Fruit fly (Drosophila melanogaster) whole organism, wandering third instar larva: ENCODE results near the gene Tg.
A peak's percentile ranks its signal among the peaks of the same experiment; 100 is the strongest.

ENCODE experiments used
- Abd-B ChIP-seq: fragments of >200 bp; optimal IDR thresholded peaks from 2 replicates; lab custom pipeline; 2017; ENCODE audit warnings: missing biosample characterization, missing genetic modification characterization
- CG32264 ChIP-seq: fragments of 200-800 bp; sonication (Bioruptor generic); optimal IDR thresholded peaks from 2 replicates; lab custom pipeline; 2016; ENCODE audit warnings: missing biosample characterization, missing genetic modification characterization
- CG9705 ChIP-seq: fragments of 200-800 bp; sonication (Bioruptor generic); optimal IDR thresholded peaks from 2 replicates; lab custom pipeline; 2018; ENCODE audit warnings: missing biosample characterization, mild to moderate bottlenecking, missing genetic modification characterization
- CrebA ChIP-seq: fragments of 200-800 bp; sonication (Bioruptor generic); optimal IDR thresholded peaks from 2 replicates; lab custom pipeline; 2016; ENCODE audit warnings: missing biosample characterization, mild to moderate bottlenecking, missing genetic modification characterization, borderline replicate concordance
- Dfd ChIP-seq: fragments of >200 bp; optimal IDR thresholded peaks from 2 replicates; lab custom pipeline; 2017; ENCODE audit warnings: missing biosample characterization, missing genetic modification characterization
- Dif ChIP-seq: fragments of 200-275, 200-300 bp; sonication (Bioruptor generic); optimal IDR thresholded peaks from 2 replicates; lab custom pipeline; 2018; ENCODE audit warnings: missing biosample characterization, missing genetic modification characterization; ENCODE audit not compliant: partially characterized antibody
- GATAd ChIP-seq: sonication (Bioruptor generic); optimal IDR thresholded peaks from 2 replicates; lab custom pipeline; 2016; ENCODE audit warnings: missing biosample characterization, missing genetic modification characterization
- HLH106 ChIP-seq: fragments of 200-800 bp; optimal IDR thresholded peaks from 3 replicates; lab custom pipeline; 2019; ENCODE audit warnings: missing biosample characterization, mild to moderate bottlenecking, missing genetic modification characterization, moderate library complexity
- Hnf4 ChIP-seq: fragments of 200-800 bp; sonication (Bioruptor generic); optimal IDR thresholded peaks from 2 replicates; lab custom pipeline; 2016; ENCODE audit warnings: missing biosample characterization, mild to moderate bottlenecking, missing genetic modification characterization
- Hr78 ChIP-seq: fragments of >200 bp; optimal IDR thresholded peaks from 2 replicates; lab custom pipeline; 2017; ENCODE audit warnings: missing biosample characterization, missing genetic modification characterization
- Hr83 ChIP-seq: fragments of 200-300 bp; sonication (Bioruptor generic); optimal IDR thresholded peaks from 2 replicates; lab custom pipeline; 2016; ENCODE audit warnings: missing biosample characterization, mild to moderate bottlenecking, missing genetic modification characterization, moderate library complexity; ENCODE audit not compliant: poor library complexity, severe bottlenecking
- Jra ChIP-seq: sonication (Bioruptor generic); optimal IDR thresholded peaks from 2 replicates; lab custom pipeline; 2016; ENCODE audit warnings: missing biosample characterization, missing genetic modification characterization
- Mio ChIP-seq: sonication (Bioruptor generic); optimal IDR thresholded peaks from 2 replicates; lab custom pipeline; 2016; ENCODE audit warnings: missing biosample characterization, missing genetic modification characterization
- Myc ChIP-seq: fragments of >200 bp; optimal IDR thresholded peaks from 2 replicates; lab custom pipeline; 2017
- N ChIP-seq: fragments of >200 bp; optimal IDR thresholded peaks from 2 replicates; lab custom pipeline; 2018; ENCODE audit warnings: missing biosample characterization, missing external identifiers, missing genetic modification characterization
- Rel ChIP-seq, 2 experiments: fragments of 200-800 bp; sonication (Bioruptor generic) in 1 of 2; optimal IDR thresholded peaks; 2 replicates in 1 of 2; 3 replicates in 1 of 2; lab custom pipeline; 2016 to 2019; ENCODE audit warnings: mild to moderate bottlenecking in 2 of 2, missing biosample characterization in 2 of 2, missing genetic modification characterization in 2 of 2, moderate library complexity in 1 of 2
- Sp1 ChIP-seq: fragments of 200-800 bp; sonication (Bioruptor generic); optimal IDR thresholded peaks from 3 replicates; lab custom pipeline; 2019; ENCODE audit warnings: missing biosample characterization, mild to moderate bottlenecking, missing genetic modification characterization, moderate library complexity
- Vsx2 ChIP-seq: fragments of 200-300, 225-300 bp; sonication (Bioruptor generic); optimal IDR thresholded peaks from 2 replicates; lab custom pipeline; 2018; ENCODE audit warnings: missing biosample characterization, missing genetic modification characterization; ENCODE audit not compliant: partially characterized antibody
- br ChIP-seq: fragments of 200-800 bp; sonication (Bioruptor generic); optimal IDR thresholded peaks from 2 replicates; lab custom pipeline; 2016; ENCODE audit warnings: missing biosample characterization, missing genetic modification characterization
- brk ChIP-seq: fragments of 200-800 bp; sonication (Bioruptor generic); optimal IDR thresholded peaks from 2 replicates; lab custom pipeline; 2016; ENCODE audit warnings: missing biosample characterization, mild to moderate bottlenecking, missing genetic modification characterization
- dl ChIP-seq, 2 experiments: fragments of 175-275, 200-275 bp in 1 of 2; fragments of 200-275 bp in 1 of 2; sonication (Bioruptor generic); optimal IDR thresholded peaks; lab custom pipeline; 2018; ENCODE audit warnings: mild to moderate bottlenecking in 2 of 2, missing biosample characterization in 2 of 2, missing genetic modification characterization in 2 of 2, moderate library complexity in 2 of 2; ENCODE audit not compliant: partially characterized antibody in 2 of 2, insufficient read depth in 1 of 2
- dmrt93B ChIP-seq: fragments of 200-800 bp; sonication (Bioruptor generic); optimal IDR thresholded peaks from 2 replicates; lab custom pipeline; 2018; ENCODE audit warnings: missing biosample characterization, mild to moderate bottlenecking, missing genetic modification characterization
- dsf ChIP-seq: sonication (Bioruptor generic); optimal IDR thresholded peaks from 2 replicates; lab custom pipeline; 2016; ENCODE audit warnings: missing biosample characterization, missing genetic modification characterization, borderline replicate concordance
- ey ChIP-seq: fragments of 200-800 bp; sonication (Bioruptor generic); optimal IDR thresholded peaks from 2 replicates; lab custom pipeline; 2016; ENCODE audit warnings: missing biosample characterization, missing genetic modification characterization
- foxo ChIP-seq, 2 experiments: fragments of 200-800 bp; sonication (Bioruptor generic); optimal IDR thresholded peaks; 2 replicates in 1 of 2; 3 replicates in 1 of 2; lab custom pipeline; 2016 to 2017; ENCODE audit warnings: missing biosample characterization in 2 of 2, missing genetic modification characterization in 2 of 2
- fru ChIP-seq: fragments of 200-800 bp; sonication (Bioruptor generic); optimal IDR thresholded peaks from 3 replicates; lab custom pipeline; 2016; ENCODE audit warnings: missing biosample characterization, mild to moderate bottlenecking, missing genetic modification characterization
- h ChIP-seq: fragments of 200-800 bp; sonication (Bioruptor generic); optimal IDR thresholded peaks from 3 replicates; lab custom pipeline; 2016; ENCODE audit warnings: missing biosample characterization, mild to moderate bottlenecking, missing genetic modification characterization
- jim ChIP-seq: fragments of 175-275, 200-325 bp; sonication (Bioruptor generic); optimal IDR thresholded peaks from 2 replicates; lab custom pipeline; 2016; ENCODE audit warnings: missing biosample characterization, mild to moderate bottlenecking, missing genetic modification characterization
- lola ChIP-seq: fragments of >200 bp; optimal IDR thresholded peaks from 2 replicates; lab custom pipeline; 2017; ENCODE audit warnings: missing biosample characterization, missing genetic modification characterization
- pan ChIP-seq: fragments of >200 bp; optimal IDR thresholded peaks from 2 replicates; lab custom pipeline; 2017
- psq ChIP-seq: fragments of 200-800 bp; sonication (Bioruptor generic); optimal IDR thresholded peaks from 3 replicates; lab custom pipeline; 2017; ENCODE audit warnings: missing biosample characterization, mild to moderate bottlenecking, missing genetic modification characterization, moderate library complexity
- rgr ChIP-seq: fragments of 200-800 bp; sonication (Bioruptor generic); optimal IDR thresholded peaks from 3 replicates; lab custom pipeline; 2016; ENCODE audit warnings: missing biosample characterization, mild to moderate bottlenecking, missing genetic modification characterization
- sage ChIP-seq: fragments of 200-800 bp; sonication (Bioruptor generic); optimal IDR thresholded peaks from 2 replicates; lab custom pipeline; 2016; ENCODE audit warnings: missing biosample characterization, mild to moderate bottlenecking, missing genetic modification characterization
- sv ChIP-seq: fragments of 200-800 bp; sonication (Bioruptor generic); optimal IDR thresholded peaks from 3 replicates; lab custom pipeline; 2016; ENCODE audit warnings: missing biosample characterization, missing genetic modification characterization
- tai ChIP-seq: sonication (Bioruptor generic); optimal IDR thresholded peaks from 2 replicates; lab custom pipeline; 2016; ENCODE audit warnings: missing biosample characterization, missing genetic modification characterization
- usp ChIP-seq: fragments of >200 bp; optimal IDR thresholded peaks from 2 replicates; lab custom pipeline; 2017; ENCODE audit warnings: missing biosample characterization, missing genetic modification characterization
- woc ChIP-seq: sonication (Bioruptor generic); optimal IDR thresholded peaks from 2 replicates; lab custom pipeline; 2016; ENCODE audit warnings: missing biosample characterization, mild to moderate bottlenecking, missing genetic modification characterization

Gene Tg

DNA sequence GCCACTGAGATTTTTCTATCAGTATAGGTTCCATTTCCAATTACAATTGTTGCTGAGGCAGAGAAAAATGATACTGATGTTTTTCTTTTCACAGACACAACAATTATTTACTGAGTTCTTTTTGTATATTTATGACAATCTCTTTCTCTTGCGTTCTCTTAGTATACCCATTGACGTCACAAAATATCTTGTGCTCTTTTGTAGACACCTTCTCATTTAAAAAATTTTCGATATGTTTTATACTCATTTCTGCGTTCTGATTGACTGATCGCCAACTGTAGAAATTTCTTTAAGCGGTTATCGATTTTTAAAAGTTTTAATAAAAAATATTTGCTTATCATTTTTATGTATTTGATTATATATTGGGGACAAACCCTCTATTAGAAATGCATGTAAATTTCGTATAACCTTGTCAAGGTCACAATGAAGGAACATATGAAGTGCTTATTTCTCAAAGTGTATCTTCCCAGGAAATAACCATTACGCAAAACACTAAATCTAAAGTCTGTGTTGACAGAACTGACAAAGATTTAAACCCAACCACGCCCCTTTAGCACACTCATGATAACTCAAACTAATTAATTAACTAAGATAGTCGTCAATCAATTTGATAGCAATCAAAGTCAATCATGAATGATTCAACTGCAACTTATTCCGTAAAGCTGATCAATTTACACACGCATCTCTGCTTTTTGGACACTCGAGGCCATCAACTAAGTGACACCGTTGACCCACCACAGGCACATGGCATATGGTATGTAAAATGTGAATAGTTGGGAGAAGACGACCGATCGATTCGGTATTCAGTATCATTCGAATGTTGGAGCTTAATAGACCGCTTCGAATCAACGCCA is at the start of gene Tg, which contains the start of gene Glyat:
Tg (plus strand) TSS at position 804 of the 854 bp plus-strand sequence.
Glyat (minus strand) TSS at position 51 of the 854 bp plus-strand sequence.
- no peak for TF ChIP-seq Jra (GFP tag; lab: Kevin White, UChicago)
- TF ChIP-seq br, result no peak
- TF ChIP-seq ey, result no peak
- no peak for TF ChIP-seq rgr (GFP tag; lab: Kevin White, UChicago)
- TF ChIP-seq Hr78 (GFP tag; lab: Kevin White, UChicago), result no peak
- TF ChIP-seq Rel (GFP tag; optimal IDR thresholded peaks at IDR 0.05; lab: Kevin White, UChicago), result no peak
- TF ChIP-seq Rel (tag; optimal IDR thresholded peaks at IDR 0.05; lab: Kevin White, UChicago), result no peak
- TF ChIP-seq sv (GFP tag; lab: Kevin White, UChicago), result no peak
- no peak for TF ChIP-seq foxo (GFP tag; optimal IDR thresholded peaks at IDR 0.05; lab: Kevin White, UChicago)
- no peak for TF ChIP-seq woc (GFP tag; lab: Kevin White, UChicago)

DNA sequence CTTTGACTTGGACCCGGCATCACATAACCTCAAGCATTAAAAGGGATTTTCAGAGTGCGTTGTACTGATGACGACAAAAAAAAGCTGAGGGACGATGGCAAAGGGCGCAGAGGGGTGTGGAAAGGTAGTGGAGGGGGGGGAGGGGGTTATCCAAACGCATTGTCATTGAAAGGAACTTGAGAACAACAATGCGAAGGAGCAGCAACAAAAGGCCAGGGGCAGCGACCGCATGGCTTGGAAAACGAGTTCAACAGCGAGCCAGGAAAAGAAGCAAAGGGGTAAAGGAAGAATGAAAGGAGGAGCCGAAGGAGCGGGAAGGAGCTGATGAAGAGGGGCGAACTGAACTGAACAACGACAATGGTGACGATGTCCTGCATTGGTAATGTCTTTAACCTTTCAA is 49.0 kb upstream of the Tg start:
- TF ChIP-seq psq (GFP tag; lab: Kevin White, UChicago) (peak; percentile 35), dmrt93B (GFP tag; lab: Kevin White, UChicago) (no peak), Vsx2 (peak; percentile 44), jim (GFP tag; lab: Kevin White, UChicago) (no peak), brk (GFP tag; lab: Kevin White, UChicago) (no peak), GATAd (GFP tag; lab: Kevin White, UChicago) (no peak)

DNA sequence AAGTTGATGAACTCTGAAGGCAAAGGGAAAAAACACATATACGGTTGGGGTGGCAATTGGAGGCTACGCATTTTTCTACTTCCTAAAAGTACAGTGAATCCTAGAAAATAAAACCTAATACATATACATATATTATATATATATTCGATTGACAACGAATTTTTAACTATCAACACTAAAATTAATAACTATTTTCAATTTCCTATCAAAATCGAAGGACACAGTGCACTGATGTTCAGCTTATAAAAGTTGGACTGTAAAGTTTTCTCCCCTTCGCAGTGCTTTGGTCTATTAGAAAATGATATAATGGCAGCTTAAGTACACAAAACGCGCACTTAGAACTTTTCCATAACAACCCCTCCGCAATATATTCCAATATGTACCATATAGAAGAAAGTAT is 48.3 kb upstream of the Tg start:
- TF ChIP-seq psq (GFP tag; lab: Kevin White, UChicago) (no peak), dl (GFP tag; optimal IDR thresholded peaks at IDR 0.05; lab: Kevin White, UChicago; ENCODE audit: insufficient read depth in 1 of 2, partially characterized antibody in 2 of 2) (no peak), Hnf4 (GFP tag; lab: Kevin White, UChicago) (no peak), Mio (GFP tag; lab: Kevin White, UChicago) (no peak), dsf (GFP tag; lab: Kevin White, UChicago) (no peak), usp (GFP tag; lab: Kevin White, UChicago) (no peak), Hr83 (GFP tag; lab: Kevin White, UChicago) (no peak), fru (GFP tag; lab: Kevin White, UChicago) (no peak), foxo (GFP tag; optimal IDR thresholded peaks at IDR 0.05; lab: Kevin White, UChicago) (no peak), jim (GFP tag; lab: Kevin White, UChicago) (no peak), Abd-B (GFP tag; lab: Kevin White, UChicago) (no peak), Rel (GFP tag; optimal IDR thresholded peaks at IDR 0.05; lab: Kevin White, UChicago) (no peak), Rel (tag; optimal IDR thresholded peaks at IDR 0.05; lab: Kevin White, UChicago) (no peak), brk (GFP tag; lab: Kevin White, UChicago) (no peak), Myc (lab: Kevin White, UChicago) (no peak)

DNA sequence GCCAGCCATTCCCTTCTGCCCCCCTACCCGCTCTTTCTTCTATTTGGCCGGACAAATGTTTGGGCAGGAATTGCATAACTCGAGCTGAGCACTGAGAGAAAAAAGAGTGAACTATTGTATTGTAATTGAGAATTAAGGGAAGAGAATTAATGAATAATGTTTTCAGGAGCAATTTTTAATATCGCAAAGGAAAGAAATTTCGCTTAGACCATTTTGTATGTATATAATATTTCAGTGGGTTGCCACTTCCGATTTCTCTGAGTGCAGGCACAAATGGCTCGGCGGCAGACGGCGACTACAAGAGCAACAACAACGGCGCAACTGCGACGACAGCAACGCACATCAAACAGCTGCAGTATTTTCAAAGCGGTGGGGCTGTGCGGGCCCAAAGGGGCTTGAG is 46.6 kb upstream of the Tg start:
- TF ChIP-seq sv (GFP tag; lab: Kevin White, UChicago) (peak; percentile 12), psq (GFP tag; lab: Kevin White, UChicago) (peak; percentile 48), CrebA (GFP tag; lab: Kevin White, UChicago) (no peak), woc (GFP tag; lab: Kevin White, UChicago) (peak; percentile 11), jim (GFP tag; lab: Kevin White, UChicago) (no peak), rgr (GFP tag; lab: Kevin White, UChicago) (peak; percentile 67), Dif (no peak), Myc (lab: Kevin White, UChicago) (no peak), Jra (GFP tag; lab: Kevin White, UChicago) (no peak), Rel (GFP tag; optimal IDR thresholded peaks at IDR 0.05; lab: Kevin White, UChicago) (no peak), Rel (tag; optimal IDR thresholded peaks at IDR 0.05; lab: Kevin White, UChicago) (no peak), lola (GFP tag; lab: Kevin White, UChicago) (no peak), sage (GFP tag; lab: Kevin White, UChicago) (no peak), Sp1 (peak; percentile 48), pan (lab: Kevin White, UChicago) (no peak), ey (peak; percentile 76), h (GFP tag; lab: Kevin White, UChicago) (peak; percentile 51), usp (GFP tag; lab: Kevin White, UChicago) (no peak), Hnf4 (GFP tag; lab: Kevin White, UChicago) (peak; percentile 59), Hr83 (GFP tag; lab: Kevin White, UChicago) (no peak), fru (GFP tag; lab: Kevin White, UChicago) (peak; percentile 73), Mio (GFP tag; lab: Kevin White, UChicago) (no peak), foxo (GFP tag; optimal IDR thresholded peaks at IDR 0.05; lab: Kevin White, UChicago) (peak in 1 of 2 experiments; percentile 72), CG9705 (no peak), Hr78 (GFP tag; lab: Kevin White, UChicago) (no peak), Dfd (GFP tag; lab: Kevin White, UChicago) (no peak), dmrt93B (GFP tag; lab: Kevin White, UChicago) (peak; percentile 19), dsf (GFP tag; lab: Kevin White, UChicago) (no peak), tai (GFP tag; lab: Kevin White, UChicago) (no peak), CG32264 (GFP tag; lab: Kevin White, UChicago) (no peak), N (no peak), HLH106 (tag; lab: Kevin White, UChicago) (peak; percentile 26), br (peak; percentile 57)
